Worm (Caenorhabditis elegans): Measurements from ENCODE around the gene nspd-5.
A peak's percentile ranks its signal among the peaks of the same experiment; 100 is the strongest.
"Not testable (repeated sequence)": the region's sequence is repeated elsewhere in the genome, so short reads cannot be mapped to it uniquely, and the experiment has no call there.

nspd-5 gene

ce11 chrII:4860260-4860659, at the start of gene nspd-5, which contains the start of gene F11G11.4:
Gene nspd-5 (minus strand): TSS chrII:4860360.
Gene F11G11.4 (plus strand): TSS chrII:4860594.
- not testable (repeated sequence) for TF ChIP-seq tbx-8 (GFP tag; optimal IDR thresholded peaks at IDR 0.05); ces-1 (GFP tag; optimal IDR thresholded peaks at IDR 0.05); elt-1 (tag; optimal IDR thresholded peaks at IDR 0.05; ENCODE audit: borderline replicate concordance, insufficient read depth)

- peak; percentile 30 for TF ChIP-seq hlh-1 (tag; optimal IDR thresholded peaks at IDR 0.05)
- TF ChIP-seq unc-120 (tag; optimal IDR thresholded peaks at IDR 0.05; ENCODE audit: poor library complexity, severe bottlenecking) = peak; percentile 38
- no peak for TF ChIP-seq mls-2 (tag; optimal IDR thresholded peaks at IDR 0.05)
- peak; percentile 76 for TF ChIP-seq unc-62 (GFP tag; optimal IDR thresholded peaks at IDR 0.05)
- peak; percentile 40 for TF ChIP-seq ham-2 (GFP tag; optimal IDR thresholded peaks at IDR 0.05)
- no peak for TF ChIP-seq ztf-11 (tag; optimal IDR thresholded peaks at IDR 0.05)
- no peak for TF ChIP-seq sptf-1 (tag; optimal IDR thresholded peaks at IDR 0.05)
Measured at ce11 chrII:4908160-4908559, 48.0 kb upstream of the nspd-5 start.

- TF ChIP-seq sem-2 (GFP tag; optimal IDR thresholded peaks at IDR 0.05) (no peak), ceh-43 (GFP tag; optimal IDR thresholded peaks at IDR 0.05) (no peak), nhr-12 (tag; optimal IDR thresholded peaks at IDR 0.05) (no peak), ham-2 (GFP tag; optimal IDR thresholded peaks at IDR 0.05) (no peak), elt-3 (tag; optimal IDR thresholded peaks at IDR 0.05) (no peak), nhr-28 (tag; optimal IDR thresholded peaks at IDR 0.05) (no peak), lin-32 (GFP tag; optimal IDR thresholded peaks at IDR 0.05) (no peak), sptf-1 (tag; optimal IDR thresholded peaks at IDR 0.05) (no peak), flh-1 (GFP tag; optimal IDR thresholded peaks at IDR 0.05) (no peak), mls-2 (tag; optimal IDR thresholded peaks at IDR 0.05) (no peak), unc-39 (tag; optimal IDR thresholded peaks at IDR 0.05) (no peak), mab-5 (tag; optimal IDR thresholded peaks at IDR 0.05) (no peak), nhr-2 (tag; optimal IDR thresholded peaks at IDR 0.05) (no peak), nhr-237 (tag; optimal IDR thresholded peaks at IDR 0.05) (no peak), pha-4 (tag; optimal IDR thresholded peaks at IDR 0.05) (no peak), unc-62 (GFP tag; optimal IDR thresholded peaks at IDR 0.05) (no peak), M03D4.4 (tag; optimal IDR thresholded peaks at IDR 0.05) (no peak)
Measured at ce11 chrII:4905883-4906282, 45.7 kb upstream of the nspd-5 start.

- TF ChIP-seq unc-120 (tag; optimal IDR thresholded peaks at IDR 0.05; ENCODE audit: poor library complexity, severe bottlenecking) (no peak), ces-1 (GFP tag; optimal IDR thresholded peaks at IDR 0.05) (no peak), zip-8 (tag; optimal IDR thresholded peaks at IDR 0.05) (no peak), mab-5 (tag; optimal IDR thresholded peaks at IDR 0.05) (no peak), elt-1 (tag; optimal IDR thresholded peaks at IDR 0.05; ENCODE audit: borderline replicate concordance, insufficient read depth) (no peak), unc-62 (GFP tag; optimal IDR thresholded peaks at IDR 0.05) (no peak), pha-4 (tag; optimal IDR thresholded peaks at IDR 0.05) (no peak), hlh-1 (tag; optimal IDR thresholded peaks at IDR 0.05) (no peak), elt-3 (tag; optimal IDR thresholded peaks at IDR 0.05) (no peak), lin-13 (tag; optimal IDR thresholded peaks at IDR 0.05) (no peak), nhr-12 (tag; optimal IDR thresholded peaks at IDR 0.05) (no peak), nhr-237 (tag; optimal IDR thresholded peaks at IDR 0.05) (no peak)
Measured at ce11 chrII:4905331-4905730, 45.2 kb upstream of the nspd-5 start.

- no peak for TF ChIP-seq ham-2 (GFP tag; optimal IDR thresholded peaks at IDR 0.05)
- no peak for TF ChIP-seq ztf-11 (tag; optimal IDR thresholded peaks at IDR 0.05)
- TF ChIP-seq M03D4.4 (tag; optimal IDR thresholded peaks at IDR 0.05) = no peak
- no peak for TF ChIP-seq unc-120 (tag; optimal IDR thresholded peaks at IDR 0.05; ENCODE audit: poor library complexity, severe bottlenecking)
- no peak for TF ChIP-seq elt-1 (tag; optimal IDR thresholded peaks at IDR 0.05; ENCODE audit: borderline replicate concordance, insufficient read depth)
- TF ChIP-seq ceh-43 (GFP tag; optimal IDR thresholded peaks at IDR 0.05) = no peak
- TF ChIP-seq nhr-12 (tag; optimal IDR thresholded peaks at IDR 0.05) = no peak
- no peak for TF ChIP-seq lsy-2 (tag; optimal IDR thresholded peaks at IDR 0.05)
- TF ChIP-seq blmp-1 (tag; optimal IDR thresholded peaks at IDR 0.05) = no peak
- TF ChIP-seq cnd-1 (tag; optimal IDR thresholded peaks at IDR 0.05) = no peak
Measured at ce11 chrII:4904778-4905177, 44.6 kb upstream of the nspd-5 start, which contains the start of gene btbd-10. Gene btbd-10 (plus strand): TSS chrII:4905008.

- TF ChIP-seq drap-1 (GFP tag; optimal IDR thresholded peaks at IDR 0.05) (no peak), lin-13 (tag; optimal IDR thresholded peaks at IDR 0.05) (no peak), flh-1 (GFP tag; optimal IDR thresholded peaks at IDR 0.05) (no peak), lin-32 (GFP tag; optimal IDR thresholded peaks at IDR 0.05) (no peak), lsy-2 (tag; optimal IDR thresholded peaks at IDR 0.05) (peak; percentile 56), unc-120 (tag; optimal IDR thresholded peaks at IDR 0.05; ENCODE audit: poor library complexity, severe bottlenecking) (peak; percentile 34), sem-2 (GFP tag; optimal IDR thresholded peaks at IDR 0.05) (no peak), zip-8 (tag; optimal IDR thresholded peaks at IDR 0.05) (no peak), nhr-76 (tag; optimal IDR thresholded peaks at IDR 0.05) (no peak), snpc-4 (tag; optimal IDR thresholded peaks at IDR 0.05) (no peak), pha-4 (tag; optimal IDR thresholded peaks at IDR 0.05) (peak; percentile 70), mls-2 (tag; optimal IDR thresholded peaks at IDR 0.05) (no peak), bed-3 (GFP tag; optimal IDR thresholded peaks at IDR 0.05) (no peak), ceh-83 (GFP tag; optimal IDR thresholded peaks at IDR 0.05) (no peak), sptf-1 (tag; optimal IDR thresholded peaks at IDR 0.05) (no peak), hlh-1 (tag; optimal IDR thresholded peaks at IDR 0.05) (peak; percentile 84), ceh-43 (GFP tag; optimal IDR thresholded peaks at IDR 0.05) (no peak), nhr-28 (tag; optimal IDR thresholded peaks at IDR 0.05) (no peak), unc-39 (tag; optimal IDR thresholded peaks at IDR 0.05) (no peak), elt-3 (tag; optimal IDR thresholded peaks at IDR 0.05) (no peak), tbx-8 (GFP tag; optimal IDR thresholded peaks at IDR 0.05) (no peak), nhr-2 (tag; optimal IDR thresholded peaks at IDR 0.05) (no peak), mab-5 (tag; optimal IDR thresholded peaks at IDR 0.05) (no peak), nhr-237 (tag; optimal IDR thresholded peaks at IDR 0.05) (peak; percentile 40), mep-1 (tag; optimal IDR thresholded peaks at IDR 0.05) (peak; percentile 41), ceh-39 (tag; optimal IDR thresholded peaks at IDR 0.05) (no peak), nhr-12 (tag; optimal IDR thresholded peaks at IDR 0.05) (no peak), ztf-11 (tag; optimal IDR thresholded peaks at IDR 0.05) (no peak)
Measured at ce11 chrII:4904277-4904676, 44.1 kb upstream of the nspd-5 start.
